Worm (Caenorhabditis elegans) whole organism, L1 larva: ENCODE data around the gene rom-1.

Experiments used
- hlh-17 ChIP-seq: fragments of 200-800 bp; sonication (Bioruptor generic); optimal IDR thresholded peaks from 2 replicates; lab custom pipeline; 2018; ENCODE audit warnings: missing genetic modification characterization, mild to moderate bottlenecking, missing compliant biosample characterization, moderate library complexity, borderline replicate concordance
- nhr-77 ChIP-seq: fragments of 150-350 bp; optimal IDR thresholded peaks from 2 replicates; lab custom pipeline; 2014; ENCODE audit warnings: missing biosample characterization, missing genetic modification characterization
- nhr-85 ChIP-seq: sonication (generic microtip); peaks from one replicate; lab custom pipeline; 2016; ENCODE audit warnings: missing genetic modification characterization, inconsistent platforms, missing compliant biosample characterization
- pag-3 ChIP-seq: sonication (generic microtip); optimal IDR thresholded peaks from 2 replicates; lab custom pipeline; 2017; ENCODE audit warnings: missing genetic modification characterization, mild to moderate bottlenecking, missing compliant biosample characterization, antibody characterized with exemption, borderline replicate concordance; ENCODE audit not compliant: insufficient read depth
- pqm-1 ChIP-seq: sonication (generic microtip); optimal IDR thresholded peaks from 3 replicates; lab custom pipeline; 2017; ENCODE audit warnings: missing biosample characterization, missing genetic modification characterization
- tbx-2 ChIP-seq: sonication (generic microtip); optimal IDR thresholded peaks from 2 replicates; lab custom pipeline; 2016; ENCODE audit warnings: missing genetic modification characterization, missing compliant biosample characterization
- unc-30 ChIP-seq: sonication (generic microtip); optimal IDR thresholded peaks from 2 replicates; lab custom pipeline; 2017; ENCODE audit warnings: missing biosample characterization, missing genetic modification characterization
- zag-1 ChIP-seq: fragments of 150-350 bp; optimal IDR thresholded peaks from 2 replicates; lab custom pipeline; 2014; ENCODE audit warnings: missing biosample characterization, missing genetic modification characterization

ce11 chrIII:4875663-4876062, 31.3 kb upstream of the rom-1 start:
- TF ChIP-seq nhr-77 (tag; lab: Kevin White, UChicago) (no peak), zag-1 (no peak), unc-30 (tag; lab: Kevin White, UChicago) (no peak), nhr-85 (tag; lab: Kevin White, UChicago) (no peak), hlh-17 (GFP tag; lab: Kevin White, UChicago) (no peak), tbx-2 (tag; lab: Kevin White, UChicago) (no peak), pqm-1 (tag; lab: Kevin White, UChicago) (no peak), pag-3 (tag; lab: Kevin White, UChicago) (no peak)
